Worm (Caenorhabditis elegans) whole organism, L4/young adult: ENCODE data around the gene F15B9.8.

Experiments used
- W03F9.2 ChIP-seq: fragments of 150-350 bp; optimal IDR thresholded peaks from 2 replicates; lab custom pipeline; 2014; ENCODE audit warnings: missing biosample characterization, missing genetic modification characterization
- dao-5 ChIP-seq: sonication (generic microtip); optimal IDR thresholded peaks from 2 replicates; lab custom pipeline; 2016; ENCODE audit warnings: missing genotype, missing genetic modification characterization, moderate library complexity, missing compliant biosample characterization
- him-1 ChIP-seq: sonication (generic microtip); optimal IDR thresholded peaks from 2 replicates; lab custom pipeline; 2016; ENCODE audit warnings: missing genotype, missing genetic modification reagents, missing genetic modification characterization, missing compliant biosample characterization

The F15B9.8 gene

DNA sequence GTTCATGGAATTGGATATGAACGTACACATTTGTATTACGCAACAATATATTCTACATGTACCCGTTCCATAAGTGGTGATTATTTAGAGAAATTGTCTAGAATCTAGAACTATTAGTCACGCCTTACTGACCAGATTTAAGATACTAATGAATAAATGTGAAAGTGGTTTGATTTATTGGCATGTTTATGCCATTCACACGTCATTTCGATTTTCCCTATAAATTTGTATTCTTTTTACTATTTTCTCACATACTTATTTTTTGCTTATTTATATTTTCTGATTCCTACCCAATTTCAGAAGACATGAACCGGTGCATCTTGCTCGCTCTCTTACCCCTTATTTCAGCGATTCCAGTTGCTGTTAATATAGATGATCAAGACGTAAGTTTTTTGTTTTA is at the start of gene F15B9.8:
Gene F15B9.8 (plus strand): TSS at position 301 of the 400 bp plus-strand sequence.
- TF ChIP-seq W03F9.2 (tag; lab: Kevin White, UChicago) (no peak), dao-5 (tag; lab: Kevin White, UChicago) (no peak), him-1 (tag; lab: Kevin White, UChicago) (no peak)

DNA sequence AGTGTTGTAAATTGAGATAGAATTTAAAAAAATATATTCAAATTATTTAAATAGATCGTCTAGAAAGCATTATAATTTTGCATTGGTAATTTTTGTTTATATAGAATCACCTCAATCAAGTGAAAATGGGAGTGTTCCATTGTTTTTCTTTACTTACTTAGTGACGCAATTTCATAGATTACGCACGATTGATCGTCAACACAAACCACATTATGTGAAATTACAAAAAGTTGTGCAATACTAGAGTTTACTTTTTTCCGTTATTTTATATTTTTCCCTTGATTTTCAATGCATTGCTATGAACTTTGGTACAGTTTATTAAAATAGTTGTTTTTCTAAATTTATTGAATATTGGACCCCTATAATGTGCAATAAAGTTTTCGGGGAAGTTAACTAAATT is 48.9 kb upstream of the F15B9.8 start, which contains the start of gene T16G1.5:
Gene T16G1.5 (minus strand): TSS at position 119 of the 400 bp plus-strand sequence.
- TF ChIP-seq W03F9.2 (tag; lab: Kevin White, UChicago): no peak
- no peak for TF ChIP-seq him-1 (tag; lab: Kevin White, UChicago)
- TF ChIP-seq dao-5 (tag; lab: Kevin White, UChicago): no peak

DNA sequence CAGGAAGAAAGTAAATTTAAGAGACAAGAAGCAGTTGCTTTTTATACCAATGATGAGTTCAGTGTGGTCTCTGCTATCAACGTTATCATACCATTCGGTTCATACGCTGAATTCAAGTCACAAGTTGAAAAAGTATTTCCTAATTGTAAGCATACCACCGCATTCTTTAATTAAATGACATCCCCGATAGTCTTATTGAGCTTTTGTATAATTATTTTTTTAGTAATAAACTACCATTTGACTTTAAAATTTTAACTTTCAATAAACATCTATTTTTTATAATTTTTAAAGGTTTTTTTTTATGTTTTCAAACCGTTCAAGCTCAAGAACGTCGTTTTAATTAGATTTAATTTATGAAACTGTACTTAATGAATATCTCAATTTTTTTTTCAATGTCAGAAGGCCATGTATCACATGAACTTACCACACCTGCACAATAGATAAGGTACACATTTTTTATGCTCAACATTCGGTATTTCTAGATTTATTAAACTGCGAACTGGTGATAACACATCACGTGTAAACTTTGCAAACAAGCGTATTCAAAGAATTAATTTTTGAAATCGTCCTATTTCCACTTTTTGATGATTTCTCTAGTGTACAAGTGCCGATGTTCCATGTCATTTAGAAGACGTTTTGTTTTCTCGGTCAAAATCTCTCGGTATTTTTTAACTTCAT is 46.4 kb upstream of the F15B9.8 start, which contains the start of gene T16G1.4:
Gene T16G1.4 (minus strand): TSS at position 51 of the 678 bp plus-strand sequence.
- no peak for TF ChIP-seq W03F9.2 (tag; lab: Kevin White, UChicago)
- TF ChIP-seq dao-5 (tag; lab: Kevin White, UChicago): no peak
- TF ChIP-seq him-1 (tag; lab: Kevin White, UChicago): no peak

DNA sequence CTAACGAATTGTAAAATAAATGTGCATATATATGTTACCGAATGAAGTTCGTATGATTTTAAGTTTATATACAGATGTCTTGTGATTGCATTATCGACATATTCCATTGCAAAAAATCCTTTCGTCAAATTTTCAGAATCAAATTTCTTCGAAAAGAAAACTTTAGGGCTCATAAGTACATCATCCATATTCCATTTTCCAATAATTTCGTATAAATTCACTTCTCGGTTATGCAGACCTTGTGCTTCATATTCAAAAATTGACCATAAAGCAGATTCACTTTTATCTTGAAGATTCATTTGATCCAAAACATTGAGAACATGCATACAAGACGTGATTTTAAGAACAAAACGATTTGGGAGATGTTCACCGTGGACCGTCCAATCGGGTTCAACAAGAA is 45.0 kb upstream of the F15B9.8 start:
- TF ChIP-seq him-1 (tag; lab: Kevin White, UChicago): no peak
- TF ChIP-seq dao-5 (tag; lab: Kevin White, UChicago): no peak
- no peak for TF ChIP-seq W03F9.2 (tag; lab: Kevin White, UChicago)

DNA sequence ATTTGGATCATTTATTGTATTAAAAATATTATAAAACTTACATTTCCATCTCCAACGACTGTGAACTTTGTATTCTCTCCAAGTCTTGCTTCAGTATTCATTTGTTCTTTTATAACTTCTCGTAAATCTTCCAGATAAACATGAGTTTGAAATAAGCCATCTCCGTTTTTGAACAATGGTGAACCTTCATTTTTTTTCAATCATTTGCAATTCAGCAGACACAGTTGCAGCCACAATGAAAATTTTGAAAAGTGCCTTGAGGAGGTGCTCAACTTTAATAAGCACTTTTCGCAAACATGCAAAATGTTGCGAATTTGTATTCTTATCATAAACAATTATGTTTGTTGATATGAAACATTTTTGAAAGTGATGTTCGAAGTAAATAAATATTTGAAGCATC is 44.1 kb upstream of the F15B9.8 start, which contains the start of gene T16G1.3:
Gene T16G1.3 (minus strand): TSS at position 101 of the 400 bp plus-strand sequence.
- TF ChIP-seq dao-5 (tag; lab: Kevin White, UChicago): no peak
- TF ChIP-seq him-1 (tag; lab: Kevin White, UChicago): no peak
- TF ChIP-seq W03F9.2 (tag; lab: Kevin White, UChicago): no peak

DNA sequence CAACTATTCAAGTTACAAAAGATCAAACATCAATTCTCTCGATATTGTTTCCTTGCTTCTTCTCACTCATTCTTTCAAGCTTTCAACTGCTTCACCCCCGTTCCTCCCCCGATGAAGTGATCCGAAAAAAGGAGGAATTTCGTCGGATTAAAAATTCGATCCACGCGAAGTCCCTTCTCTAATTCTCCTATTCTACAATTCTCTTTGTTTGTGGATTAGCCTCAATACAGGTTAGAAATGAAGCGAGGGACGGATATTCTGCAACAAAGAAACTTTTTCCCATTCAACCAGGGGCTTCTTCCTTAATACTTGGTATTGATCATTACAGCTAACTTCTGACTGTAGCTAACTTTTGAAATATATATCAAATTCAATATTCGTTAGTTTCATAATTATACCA is 43.6 kb upstream of the F15B9.8 start, which contains the start of gene grl-2:
Gene grl-2 (plus strand): TSS at position 301 of the 400 bp plus-strand sequence.
- TF ChIP-seq him-1 (tag; lab: Kevin White, UChicago): no peak
- TF ChIP-seq dao-5 (tag; lab: Kevin White, UChicago): no peak
- TF ChIP-seq W03F9.2 (tag; lab: Kevin White, UChicago): no peak

DNA sequence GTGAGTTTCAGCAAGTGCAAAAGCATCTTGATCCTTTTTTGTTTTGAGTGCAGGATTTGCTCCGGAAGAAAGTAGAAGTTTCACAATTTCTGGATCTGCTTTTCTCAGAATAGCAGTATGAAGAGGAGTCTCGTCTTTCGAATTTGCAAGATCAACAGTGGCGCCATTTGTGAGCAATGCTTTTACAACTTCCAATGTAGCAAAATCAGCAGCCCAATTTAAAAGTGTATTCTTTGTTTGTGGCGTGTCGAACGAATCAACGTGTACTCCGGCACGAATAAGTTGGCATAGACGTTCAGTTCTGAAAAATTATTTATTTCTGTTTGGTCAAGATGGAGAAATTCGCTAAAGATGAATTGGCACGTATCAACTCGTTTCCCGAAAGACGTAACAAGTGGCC is 38.7 kb upstream of the F15B9.8 start, which contains the start of gene T16G1.13:
Gene T16G1.13 (plus strand): TSS at position 301 of the 400 bp plus-strand sequence.
- TF ChIP-seq him-1 (tag; lab: Kevin White, UChicago) (no peak), W03F9.2 (tag; lab: Kevin White, UChicago) (no peak), dao-5 (tag; lab: Kevin White, UChicago) (no peak)

DNA sequence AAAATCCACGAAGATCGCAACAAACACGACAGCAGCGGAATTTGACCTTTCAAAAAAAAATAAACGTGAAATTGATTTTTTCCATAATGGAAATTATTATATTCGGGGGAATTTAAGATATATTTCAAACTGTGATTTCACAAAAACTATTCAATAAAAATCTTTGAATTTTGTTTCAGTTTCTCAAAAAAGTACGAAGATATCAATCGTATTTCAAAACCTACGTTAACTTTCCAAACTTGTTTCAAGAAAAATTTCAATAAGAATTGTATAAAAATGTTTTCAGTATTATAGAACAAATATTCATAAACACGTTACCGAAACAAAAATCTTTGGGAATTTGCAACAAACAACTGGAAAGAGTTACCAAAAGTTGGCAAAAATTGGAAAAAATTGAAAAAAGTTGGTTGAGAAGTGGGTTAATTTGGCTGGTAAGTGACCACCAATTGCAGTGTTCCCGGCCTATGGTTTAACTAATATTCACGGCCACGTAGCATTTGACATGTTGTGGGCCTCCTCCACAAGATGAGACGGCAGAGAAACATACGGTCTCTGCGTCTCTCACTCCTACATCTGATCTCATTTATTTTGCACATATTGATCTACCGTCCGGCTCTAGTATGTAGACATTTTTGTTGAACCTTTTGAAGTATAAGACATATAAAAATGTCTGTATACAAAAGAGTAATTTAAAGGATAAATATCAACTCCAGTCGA is 37.4 kb upstream of the F15B9.8 start, which contains the start of the genes T16G1.9 and T16G1.18:
Gene T16G1.9 (minus strand): TSS at position 51 of the 717 bp plus-strand sequence.
Gene T16G1.18 (plus strand): TSS at position 493 of the 717 bp plus-strand sequence.
- TF ChIP-seq dao-5 (tag; lab: Kevin White, UChicago) (no peak), him-1 (tag; lab: Kevin White, UChicago) (no peak), W03F9.2 (tag; lab: Kevin White, UChicago) (no peak)

DNA sequence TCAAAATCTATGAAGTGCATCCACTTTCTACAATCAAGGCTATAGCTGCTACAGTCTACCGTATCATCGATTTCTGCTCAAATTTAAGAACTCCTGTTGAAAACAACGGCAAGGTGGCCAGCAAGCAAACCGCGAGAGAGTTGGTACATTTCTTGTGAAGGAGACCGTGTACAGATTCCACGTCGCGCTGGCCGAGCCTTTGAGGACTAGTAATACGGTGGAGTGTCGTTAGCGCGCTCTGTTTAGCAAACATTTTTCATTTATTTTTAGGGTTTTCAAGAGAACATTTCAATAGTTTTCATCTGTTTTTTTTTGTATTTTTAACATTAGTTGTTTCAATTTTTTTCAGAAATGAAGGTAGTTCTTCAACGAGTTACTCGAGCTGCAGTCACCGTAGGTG is 36.1 kb upstream of the F15B9.8 start, which contains the start of gene pqn-68:
Gene pqn-68 (plus strand): TSS at position 350 of the 400 bp plus-strand sequence.
- TF ChIP-seq dao-5 (tag; lab: Kevin White, UChicago) (no peak), him-1 (tag; lab: Kevin White, UChicago) (no peak), W03F9.2 (tag; lab: Kevin White, UChicago) (no peak)

DNA sequence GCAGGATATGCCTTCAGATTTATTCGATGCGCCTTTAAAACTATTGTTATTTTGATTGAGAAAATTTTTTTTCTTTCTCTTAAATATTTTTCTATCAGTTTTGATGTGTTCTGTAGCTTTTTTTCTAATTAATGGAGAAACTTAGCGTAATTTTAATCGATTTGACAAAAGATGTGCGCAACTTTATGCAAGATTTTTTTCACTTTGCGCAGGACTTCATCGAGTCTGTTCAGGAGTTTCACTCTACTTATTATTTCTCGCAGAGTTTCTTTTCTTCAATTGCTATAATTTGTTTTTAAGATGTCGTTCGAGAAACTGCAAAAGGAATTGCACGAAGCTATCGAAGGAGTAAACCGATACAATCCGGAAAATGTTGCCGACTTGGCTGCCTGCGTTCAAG is 34.7 kb upstream of the F15B9.8 start, which contains the start of gene eif-3.K:
Gene eif-3.K (plus strand): TSS at position 301 of the 400 bp plus-strand sequence.
- no peak for TF ChIP-seq W03F9.2 (tag; lab: Kevin White, UChicago)
- no peak for TF ChIP-seq him-1 (tag; lab: Kevin White, UChicago)
- no peak for TF ChIP-seq dao-5 (tag; lab: Kevin White, UChicago)

DNA sequence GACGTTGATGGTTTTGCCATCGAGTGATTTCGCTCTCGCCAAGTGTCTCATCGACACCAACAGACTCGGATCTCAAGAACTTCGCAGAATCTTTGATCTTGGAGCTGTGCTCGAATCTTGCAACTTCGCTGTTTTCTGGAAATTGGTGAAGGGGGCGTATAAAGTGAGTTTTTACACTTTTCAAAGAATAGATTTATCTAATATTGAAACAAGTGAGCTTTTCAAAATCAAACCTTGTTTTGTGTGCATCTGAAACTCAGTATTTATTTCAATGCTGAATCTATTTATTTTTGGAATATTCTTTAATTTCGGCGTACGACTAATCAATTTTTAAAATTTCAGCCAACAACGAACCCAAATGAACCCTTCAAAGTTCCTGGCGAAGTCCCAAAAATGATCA is 34.1 kb upstream of the F15B9.8 start:
- TF ChIP-seq him-1 (tag; lab: Kevin White, UChicago) (no peak), W03F9.2 (tag; lab: Kevin White, UChicago) (no peak), dao-5 (tag; lab: Kevin White, UChicago) (no peak)

DNA sequence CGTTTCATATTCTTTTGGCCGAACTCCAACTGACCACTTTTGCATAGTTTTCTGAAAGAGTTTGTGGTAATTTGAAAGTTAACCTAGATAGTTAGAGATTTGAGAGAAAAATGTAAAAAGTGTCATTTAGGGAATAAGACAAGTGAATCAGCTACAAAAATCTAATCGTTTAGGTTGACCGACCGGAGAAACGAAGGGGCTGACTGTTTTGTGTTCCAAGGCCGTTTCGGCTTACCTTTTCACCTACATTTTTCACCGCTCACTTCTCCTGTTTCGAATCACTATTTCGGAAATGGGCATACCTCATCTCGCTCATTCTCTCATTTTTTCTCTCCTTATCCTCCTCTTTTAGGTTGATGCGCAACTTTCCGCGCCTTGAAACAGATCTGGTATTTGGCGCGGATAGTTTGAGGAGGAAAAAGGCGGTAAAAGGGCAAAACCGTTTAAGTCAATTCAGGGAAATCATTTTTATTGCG is 27.2 kb upstream of the F15B9.8 start, which contains the start of gene mpst-7:
Gene mpst-7 (minus strand): TSS at position 51 of the 476 bp plus-strand sequence.
- TF ChIP-seq him-1 (tag; lab: Kevin White, UChicago): no peak
- no peak for TF ChIP-seq dao-5 (tag; lab: Kevin White, UChicago)
- no peak for TF ChIP-seq W03F9.2 (tag; lab: Kevin White, UChicago)
